Fruit fly (Drosophila melanogaster) whole organism, embryonic: ENCODE measurements around the gene CG33124.

ENCODE experiments used
- Awh ChIP-seq: fragments of 200-800 bp; sonication (Bioruptor generic); IDR thresholded peaks from 2 replicates; pipeline ENCODE4, ENCODE4 v1.3.6; 2022; ENCODE audit warnings: missing biosample characterization, missing genetic modification characterization
- CG10431 ChIP-seq: fragments of 200-800 bp; sonication (Bioruptor generic); optimal IDR thresholded peaks from 3 replicates; lab custom pipeline; 2018; ENCODE audit warnings: missing biosample characterization, mild to moderate bottlenecking, missing genetic modification characterization
- CG10543 ChIP-seq: fragments of 200-800 bp; sonication (Bioruptor generic); optimal IDR thresholded peaks from 3 replicates; lab custom pipeline; 2017; ENCODE audit warnings: missing biosample characterization, mild to moderate bottlenecking, missing genetic modification characterization, moderate library complexity
- CG11093 ChIP-seq: fragments of 200-800 bp; sonication (Bioruptor generic); IDR thresholded peaks from 3 replicates; pipeline ENCODE4 v1.3.6; 2022; ENCODE audit warnings: missing biosample characterization, missing genetic modification characterization
- CG11456 ChIP-seq: fragments of 200-800 bp; sonication (Bioruptor generic); IDR thresholded peaks from 3 replicates; pipeline ENCODE4 v1.3.6; 2022; ENCODE audit warnings: missing biosample characterization, missing genetic modification characterization
- CG12219 ChIP-seq: fragments of 200-800 bp; sonication (Bioruptor generic); optimal IDR thresholded peaks from 3 replicates; lab custom pipeline; 2018; ENCODE audit warnings: missing biosample characterization, mild to moderate bottlenecking, missing genetic modification characterization
- CG12236 ChIP-seq: fragments of 200-800 bp; sonication (Bioruptor generic); optimal IDR thresholded peaks from 2 replicates; lab custom pipeline; 2016; ENCODE audit warnings: missing biosample characterization, missing genetic modification characterization
- CG14710 ChIP-seq: fragments of 200-800 bp; sonication (Bioruptor generic); optimal IDR thresholded peaks from 3 replicates; lab custom pipeline; 2019; ENCODE audit warnings: missing biosample characterization, mild to moderate bottlenecking, missing genetic modification characterization, moderate library complexity
- CG15601 ChIP-seq: fragments of 200-800 bp; sonication (Bioruptor generic); optimal IDR thresholded peaks from 3 replicates; lab custom pipeline; 2019; ENCODE audit warnings: missing biosample characterization, mild to moderate bottlenecking, missing genetic modification characterization, moderate library complexity
- CG18619 ChIP-seq: fragments of 200-800 bp; sonication (Bioruptor generic); optimal IDR thresholded peaks from 3 replicates; lab custom pipeline; 2017; ENCODE audit warnings: missing biosample characterization, mild to moderate bottlenecking, missing genetic modification characterization
- CG30403 ChIP-seq: fragments of 200-800 bp; sonication (Bioruptor generic); optimal IDR thresholded peaks from 3 replicates; lab custom pipeline; 2016; ENCODE audit warnings: missing biosample characterization, missing genetic modification characterization
- CG34422 ChIP-seq: fragments of 200-800 bp; sonication (Bioruptor generic); IDR thresholded peaks from 3 replicates; pipeline ENCODE4 v1.3.6; 2022; ENCODE audit warnings: missing biosample characterization, missing genetic modification characterization
- CG6791 ChIP-seq: fragments of 200-800 bp; sonication (Bioruptor generic); IDR thresholded peaks from 3 replicates; pipeline ENCODE4 v1.3.6; 2022; ENCODE audit warnings: missing biosample characterization, missing genetic modification characterization; ENCODE audit not compliant: partially characterized antibody
- CG8290 ChIP-seq, 3 experiments: fragments of 200-800 bp; sonication (Bioruptor generic); optimal IDR thresholded peaks; 2 replicates each; lab custom pipeline; 2016 to 2019; ENCODE audit warnings: missing biosample characterization in 3 of 3, missing genetic modification characterization in 3 of 3, mild to moderate bottlenecking in 2 of 3, moderate library complexity in 1 of 3
- Camta ChIP-seq: fragments of 200-800 bp; sonication (Bioruptor generic); optimal IDR thresholded peaks from 2 replicates; lab custom pipeline; 2016; ENCODE audit warnings: missing biosample characterization, missing genetic modification characterization
- HmgD ChIP-seq: fragments of 200-800 bp; sonication (Bioruptor generic); optimal IDR thresholded peaks from 3 replicates; lab custom pipeline; 2016; ENCODE audit warnings: missing biosample characterization, missing genetic modification characterization
- Hmx ChIP-seq: fragments of 200-800 bp; sonication (Bioruptor generic); optimal IDR thresholded peaks from 2 replicates; lab custom pipeline; 2016; ENCODE audit warnings: missing biosample characterization, missing genetic modification characterization
- MTF-1 ChIP-seq: fragments of 200-800 bp; sonication (Bioruptor generic); optimal IDR thresholded peaks from 2 replicates; lab custom pipeline; 2018; ENCODE audit warnings: missing biosample characterization, mild to moderate bottlenecking, missing genetic modification characterization, borderline replicate concordance
- Med ChIP-seq: fragments of 200-800 bp; sonication (Bioruptor generic); peaks from one replicate; lab custom pipeline; 2016; ENCODE audit warnings: missing biosample characterization, missing genetic modification characterization, mild to moderate bottlenecking, inconsistent platforms, moderate library complexity
- Nf-YA ChIP-seq: fragments of 200-800 bp; sonication (Bioruptor generic); IDR thresholded peaks from 2 replicates; pipeline ENCODE4 v1.3.6; 2022; ENCODE audit warnings: missing biosample characterization, missing genetic modification characterization
- Nf-YB ChIP-seq: fragments of 200-800 bp; sonication (Bioruptor generic); optimal IDR thresholded peaks from 3 replicates; lab custom pipeline; 2019; ENCODE audit warnings: missing biosample characterization, mild to moderate bottlenecking, missing genetic modification characterization, moderate library complexity
- Oli ChIP-seq: fragments of 200-800 bp; sonication (Bioruptor generic); optimal IDR thresholded peaks from 2 replicates; lab custom pipeline; 2018; ENCODE audit warnings: missing biosample characterization, mild to moderate bottlenecking, missing genetic modification characterization, moderate library complexity
- Ravus ChIP-seq: fragments of 200-800 bp; sonication (Bioruptor generic); IDR thresholded peaks from 2 replicates; pipeline ENCODE4 v1.3.6; 2022; ENCODE audit warnings: missing biosample characterization, missing genetic modification characterization
- Sox100B ChIP-seq: fragments of 200-800 bp; sonication (Bioruptor generic); optimal IDR thresholded peaks from 3 replicates; lab custom pipeline; 2018; ENCODE audit warnings: missing biosample characterization, mild to moderate bottlenecking, missing genetic modification characterization
- ac ChIP-seq: fragments of 200-800 bp; sonication (Bioruptor generic); optimal IDR thresholded peaks from 3 replicates; lab custom pipeline; 2017; ENCODE audit warnings: missing biosample characterization, mild to moderate bottlenecking, missing genetic modification characterization
- az2 ChIP-seq: fragments of 200-800 bp; sonication (Bioruptor generic); optimal IDR thresholded peaks from 3 replicates; lab custom pipeline; 2016; ENCODE audit warnings: missing biosample characterization, missing genetic modification characterization
- cas ChIP-seq: fragments of 200-800 bp; sonication (Bioruptor generic); IDR thresholded peaks from 2 replicates; pipeline ENCODE4 v1.3.6; 2022; ENCODE audit warnings: missing biosample characterization, missing genetic modification characterization
- cg ChIP-seq: fragments of 200-800 bp; sonication (Bioruptor generic); optimal IDR thresholded peaks from 3 replicates; lab custom pipeline; 2019; ENCODE audit warnings: missing biosample characterization, mild to moderate bottlenecking, missing genetic modification characterization, moderate library complexity
- corto ChIP-seq: fragments of 200-800 bp; sonication (Bioruptor generic); optimal IDR thresholded peaks from 2 replicates; lab custom pipeline; 2016; ENCODE audit warnings: missing biosample characterization, mild to moderate bottlenecking, missing genetic modification characterization, moderate library complexity
- cwo ChIP-seq: fragments of 200-800 bp; sonication (Bioruptor generic); optimal IDR thresholded peaks from 3 replicates; lab custom pipeline; 2017; ENCODE audit warnings: missing biosample characterization, missing genetic modification characterization, mild to moderate bottlenecking, moderate library complexity, missing genetic modification reagents
- dimm ChIP-seq: fragments of 200-800 bp; sonication (Bioruptor generic); IDR thresholded peaks from 2 replicates; pipeline ENCODE4 v1.3.6; 2022; ENCODE audit warnings: missing biosample characterization, missing genetic modification characterization
- dmrt99B ChIP-seq: fragments of 200-800 bp; sonication (Bioruptor generic); optimal IDR thresholded peaks from 2 replicates; lab custom pipeline; 2018; ENCODE audit warnings: missing biosample characterization, mild to moderate bottlenecking, missing genetic modification characterization, moderate library complexity
- dysf ChIP-seq: fragments of 200-800 bp; sonication (Bioruptor generic); IDR thresholded peaks from 3 replicates; pipeline ENCODE4 v1.3.6; 2022; ENCODE audit warnings: missing biosample characterization, missing genetic modification characterization
- exex ChIP-seq: fragments of 200-800 bp; sonication (Bioruptor generic); optimal IDR thresholded peaks from 4 replicates; lab custom pipeline; 2018; ENCODE audit warnings: missing biosample characterization, mild to moderate bottlenecking, missing genetic modification characterization, moderate library complexity
- fru ChIP-seq: fragments of >200 bp; optimal IDR thresholded peaks from 2 replicates; lab custom pipeline; 2017
- gcm2 ChIP-seq: fragments of 200-800 bp; sonication (Bioruptor generic); optimal IDR thresholded peaks from 2 replicates; lab custom pipeline; 2016; ENCODE audit warnings: missing biosample characterization, missing genetic modification characterization
- gsb ChIP-seq: fragments of 200-800 bp; sonication (Bioruptor generic); IDR thresholded peaks from 2 replicates; pipeline ENCODE4 v1.3.6; 2022; ENCODE audit warnings: missing biosample characterization, missing genetic modification characterization
- hkb ChIP-seq, 2 experiments: fragments of 200-800 bp in 1 of 2; fragments of >200 bp in 1 of 2; sonication (Bioruptor generic) in 1 of 2; IDR thresholded peaks in 1 of 2; optimal IDR thresholded peaks in 1 of 2; 2 replicates each; pipeline versions ENCODE4 v1.3.6 to Lab custom; 2017 to 2022; ENCODE audit warnings: missing biosample characterization in 1 of 2, missing genetic modification characterization in 1 of 2
- ind ChIP-seq: fragments of 200-800 bp; sonication (Bioruptor generic); optimal IDR thresholded peaks from 3 replicates; lab custom pipeline; 2016; ENCODE audit warnings: missing biosample characterization, missing genetic modification characterization
- insv ChIP-seq, 2 experiments: fragments of 200-800 bp; sonication (Bioruptor generic); optimal IDR thresholded peaks; 3 replicates each; lab custom pipeline; 2016 to 2018; ENCODE audit warnings: missing biosample characterization in 2 of 2, missing genetic modification characterization in 2 of 2
- kah ChIP-seq: fragments of 200-800 bp; sonication (Bioruptor generic); optimal IDR thresholded peaks from 2 replicates; lab custom pipeline; 2018; ENCODE audit warnings: missing biosample characterization, mild to moderate bottlenecking, missing genetic modification characterization
- kay ChIP-seq: fragments of 200-800 bp; sonication (Bioruptor generic); optimal IDR thresholded peaks from 2 replicates; lab custom pipeline; 2016; ENCODE audit warnings: missing biosample characterization, missing genetic modification characterization
- nom ChIP-seq: fragments of 200-800 bp; sonication (Bioruptor generic); optimal IDR thresholded peaks from 2 replicates; lab custom pipeline; 2017; ENCODE audit warnings: missing biosample characterization, missing genetic modification characterization, mild to moderate bottlenecking, moderate library complexity, missing genetic modification reagents
- pho ChIP-seq: fragments of 200-800 bp; sonication (Bioruptor generic); optimal IDR thresholded peaks from 2 replicates; lab custom pipeline; 2016; ENCODE audit warnings: missing biosample characterization, missing genetic modification characterization
- pita ChIP-seq: fragments of 200-800 bp; sonication (Bioruptor generic); optimal IDR thresholded peaks from 2 replicates; lab custom pipeline; 2017; ENCODE audit warnings: missing biosample characterization, mild to moderate bottlenecking, missing genetic modification characterization
- row ChIP-seq: fragments of 200-800 bp; sonication (Bioruptor generic); IDR thresholded peaks from 3 replicates; pipeline ENCODE4 v1.3.6; 2022; ENCODE audit warnings: missing biosample characterization, missing genetic modification characterization
- schlank ChIP-seq: fragments of 200-800 bp; sonication (Bioruptor generic); optimal IDR thresholded peaks from 2 replicates; lab custom pipeline; 2018; ENCODE audit warnings: missing biosample characterization, mild to moderate bottlenecking, missing genetic modification characterization
- stwl ChIP-seq: fragments of 200-800 bp; sonication (Bioruptor generic); optimal IDR thresholded peaks from 3 replicates; lab custom pipeline; 2018; ENCODE audit warnings: missing biosample characterization, mild to moderate bottlenecking, missing genetic modification characterization, moderate library complexity
- tio ChIP-seq: fragments of 200-800 bp; sonication (Bioruptor generic); optimal IDR thresholded peaks from 2 replicates; lab custom pipeline; 2017; ENCODE audit warnings: missing biosample characterization, missing genetic modification characterization, inconsistent platforms
- trh ChIP-seq: fragments of 200-800 bp; sonication (Bioruptor generic); optimal IDR thresholded peaks from 2 replicates; lab custom pipeline; 2016; ENCODE audit warnings: missing biosample characterization, missing genetic modification characterization

The CG33124 gene

DNA sequence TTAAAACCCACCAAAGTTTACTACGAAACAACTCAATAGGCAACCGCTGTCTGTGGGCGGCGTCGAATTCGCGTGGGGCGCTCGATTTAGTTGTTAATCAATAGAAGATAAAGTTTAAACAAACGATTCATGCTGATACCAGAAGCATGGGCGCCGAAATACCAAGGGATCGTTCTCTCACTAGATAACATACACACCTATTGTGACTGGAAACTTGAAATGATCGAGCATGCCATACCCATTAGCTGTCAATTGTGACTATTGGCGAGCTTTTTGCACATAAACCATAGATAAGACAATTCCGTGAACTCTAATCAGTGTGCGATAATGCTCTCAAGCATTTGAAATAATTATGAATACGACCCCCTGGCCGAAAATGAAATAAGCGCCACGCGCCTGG is 29.5 kb downstream of the CG33124 start (continued):
- TF ChIP-seq CG6791 (GFP tag; lab: Robert Waterston, UW) (no peak), CG18619 (GFP tag; lab: Kevin White, UChicago) (peak; percentile 75), Nf-YB (GFP tag; lab: Kevin White, UChicago) (peak; percentile 46), corto (GFP tag; lab: Kevin White, UChicago) (no peak), schlank (peak; percentile 48), hkb (optimal IDR thresholded peaks at IDR 0.05; lab: Kevin White, UChicago) (no peak), hkb (GFP tag; IDR thresholded peaks at IDR 0.05; lab: Robert Waterston, UW) (peak; percentile 73), cas (GFP tag; lab: Robert Waterston, UW) (peak; percentile 33; the same call in 1 of the 2 replicates), pho (peak; percentile 71), row (GFP tag; lab: Robert Waterston, UW) (peak; percentile 76), Awh (GFP tag; lab: Robert Waterston, UW) (peak; percentile 50), cg (GFP tag; lab: Kevin White, UChicago) (no peak), Sox100B (GFP tag; lab: Kevin White, UChicago) (peak; percentile 50), Camta (GFP tag; lab: Kevin White, UChicago) (peak; percentile 45), CG12236 (GFP tag; lab: Kevin White, UChicago) (peak; percentile 8), CG8290 (GFP tag; optimal IDR thresholded peaks at IDR 0.05; lab: Kevin White, UChicago) (no peak), CG8290 (tag; optimal IDR thresholded peaks at IDR 0.05; lab: Kevin White, UChicago) (peak in 1 of 2 experiments; percentile 86), HmgD (GFP tag; lab: Kevin White, UChicago) (peak; percentile 39), Oli (peak; percentile 84), Ravus (GFP tag; lab: Robert Waterston, UW) (peak; percentile 34; the same call in 1 of the 2 replicates), gcm2 (GFP tag; lab: Kevin White, UChicago) (peak; percentile 33), CG14710 (tag; lab: Kevin White, UChicago) (no peak), dysf (peak; percentile 86), CG30403 (peak; percentile 72), MTF-1 (GFP tag; lab: Kevin White, UChicago) (no peak), kah (GFP tag; lab: Kevin White, UChicago) (peak; percentile 39), Hmx (no peak), nom (GFP tag; lab: Kevin White, UChicago) (no peak), dmrt99B (tag; lab: Kevin White, UChicago) (peak; percentile 82), CG11456 (GFP tag; lab: Robert Waterston, UW) (peak; percentile 72; the same call in 2 of the 3 replicates), CG34422 (GFP tag; lab: Robert Waterston, UW) (peak; percentile 55; the same call in 1 of the 3 replicates), Nf-YA (GFP tag; lab: Robert Waterston, UW) (peak; percentile 64; the same call in 1 of the 2 replicates), exex (tag; lab: Kevin White, UChicago) (peak; percentile 89), cwo (GFP tag; lab: Kevin White, UChicago) (peak; percentile 74), Med (GFP tag; lab: Kevin White, UChicago) (peak; percentile 96), CG11093 (peak; percentile 61; the same call in 1 of the 3 replicates), kay (GFP tag; lab: Kevin White, UChicago) (peak; percentile 8), gsb (GFP tag; lab: Robert Waterston, UW) (peak; percentile 54; the same call in 1 of the 2 replicates), CG12219 (peak; percentile 71), trh (peak; percentile 54), CG10431 (no peak), CG15601 (peak; percentile 16), insv (GFP tag; optimal IDR thresholded peaks at IDR 0.05; lab: Kevin White, UChicago) (no peak), ind (peak; percentile 87), CG10543 (GFP tag; lab: Kevin White, UChicago) (peak; percentile 29), ac (no peak), stwl (no peak), fru (lab: Kevin White, UChicago) (no peak), dimm (GFP tag; lab: Robert Waterston, UW) (0 out of 2 replicates have a peak, but pooled peaks have one; percentile 3), tio (GFP tag; lab: Kevin White, UChicago) (peak; percentile 59), az2 (peak; percentile 59), pita (GFP tag; lab: Kevin White, UChicago) (no peak)
